Worm (Caenorhabditis elegans) whole organism, late embryonic: Measurements from ENCODE around the gene Y57A10C.1.

Experiments
- ama-1 ChIP-seq: fragments of 150-350 bp; optimal IDR thresholded peaks from 2 replicates; lab custom pipeline; 2014
- ceh-34 ChIP-seq: sonication (generic microtip); optimal IDR thresholded peaks from 2 replicates; lab custom pipeline; 2016; ENCODE audit warnings: mild to moderate bottlenecking, missing genetic modification characterization, missing compliant biosample characterization
- ceh-9 ChIP-seq: sonication (generic microtip); optimal IDR thresholded peaks from 2 replicates; lab custom pipeline; 2016; ENCODE audit warnings: mild to moderate bottlenecking, missing genetic modification characterization, inconsistent platforms, missing compliant biosample characterization
- dve-1 ChIP-seq: sonication (generic microtip); optimal IDR thresholded peaks from 2 replicates; lab custom pipeline; 2017; ENCODE audit warnings: antibody characterized with exemption, mild to moderate bottlenecking, missing genetic modification characterization, missing compliant biosample characterization
- mec-3 ChIP-seq: sonication (generic microtip); optimal IDR thresholded peaks from 2 replicates; lab custom pipeline; 2016; ENCODE audit warnings: borderline replicate concordance, missing genetic modification characterization, missing compliant biosample characterization
- pag-3 ChIP-seq: sonication (generic microtip); optimal IDR thresholded peaks from 2 replicates; lab custom pipeline; 2016; ENCODE audit warnings: missing compliant biosample characterization, missing genetic modification characterization, borderline replicate concordance
- pros-1 ChIP-seq: fragments of 150-350 bp; optimal IDR thresholded peaks from 2 replicates; lab custom pipeline; 2014; ENCODE audit warnings: missing biosample characterization, missing genetic modification reagents, missing genetic modification characterization
- rnt-1 ChIP-seq: sonication (generic microtip); optimal IDR thresholded peaks from 2 replicates; lab custom pipeline; 2016; ENCODE audit warnings: missing genetic modification characterization, missing compliant biosample characterization
- tbx-7 ChIP-seq: sonication (generic microtip); optimal IDR thresholded peaks from 2 replicates; lab custom pipeline; 2016; ENCODE audit warnings: missing genotype, missing genetic modification characterization, missing compliant biosample characterization
- unc-86 ChIP-seq: sonication (generic microtip); optimal IDR thresholded peaks from 2 replicates; lab custom pipeline; 2016; ENCODE audit warnings: missing genetic modification characterization, missing compliant biosample characterization

ce11 chrII:12452754-12453352, 40.5 kb upstream of the Y57A10C.1 start, which contains the start of the genes sre-35 and sre-33:
- TF ChIP-seq ceh-9 (tag; lab: Kevin White, UChicago) (no peak), pag-3 (tag; lab: Kevin White, UChicago) (no peak), ama-1 (lab: Kevin White, UChicago) (no peak), ceh-34 (no peak), rnt-1 (tag; lab: Kevin White, UChicago) (no peak), mec-3 (tag; lab: Kevin White, UChicago) (no peak), pros-1 (no peak), dve-1 (no peak), tbx-7 (tag; lab: Kevin White, UChicago) (no peak), unc-86 (no peak)
